Worm (Caenorhabditis elegans) whole organism, late embryonic: Measurements from ENCODE around the gene H27A22.1.

ENCODE experiments used
- K09A11.1 ChIP-seq: sonication (generic microtip); optimal IDR thresholded peaks from 2 replicates; lab custom pipeline; 2017; ENCODE audit warnings: antibody characterized with exemption, mild to moderate bottlenecking, missing genetic modification characterization, missing compliant biosample characterization; ENCODE audit not compliant: insufficient read depth
- Y22D7AL.16 ChIP-seq: sonication (generic microtip); optimal IDR thresholded peaks from 2 replicates; lab custom pipeline; 2016; ENCODE audit warnings: missing genetic modification characterization, missing compliant biosample characterization
- ceh-18 ChIP-seq: sonication (generic microtip); optimal IDR thresholded peaks from 2 replicates; lab custom pipeline; 2016; ENCODE audit warnings: missing genetic modification characterization, missing compliant biosample characterization
- dmd-4 ChIP-seq: sonication (generic microtip); optimal IDR thresholded peaks from 2 replicates; lab custom pipeline; 2016; ENCODE audit warnings: borderline replicate concordance, missing genetic modification characterization, missing compliant biosample characterization
- hlh-6 ChIP-seq: sonication (generic microtip); optimal IDR thresholded peaks from 2 replicates; lab custom pipeline; 2016; ENCODE audit warnings: missing genotype, missing genetic modification characterization, missing compliant biosample characterization
- rnt-1 ChIP-seq: sonication (generic microtip); optimal IDR thresholded peaks from 2 replicates; lab custom pipeline; 2016; ENCODE audit warnings: missing genetic modification characterization, missing compliant biosample characterization
- syd-9 ChIP-seq: sonication (generic microtip); optimal IDR thresholded peaks from 2 replicates; lab custom pipeline; 2016; ENCODE audit warnings: mild to moderate bottlenecking, missing genetic modification characterization, moderate library complexity, missing compliant biosample characterization

DNA sequence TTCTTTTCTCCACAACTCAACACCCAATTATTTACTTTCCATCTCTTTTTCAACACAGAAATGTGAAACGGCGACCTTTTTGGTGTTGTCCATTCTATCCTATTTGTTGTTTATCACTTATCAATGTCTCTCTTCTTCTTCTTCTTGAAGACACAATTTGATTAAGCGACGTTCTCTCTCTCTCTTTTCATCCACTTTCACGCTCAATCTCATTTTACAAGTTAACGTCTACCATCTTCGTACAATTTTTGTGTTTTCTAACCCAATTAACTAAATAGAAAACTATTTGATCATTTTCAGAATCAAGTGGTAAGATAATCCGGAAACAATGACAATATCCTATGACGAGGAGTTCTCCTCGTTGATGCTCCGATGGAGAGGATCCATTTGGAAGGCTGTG lies 44.7 kb upstream of the H27A22.1 start, which contains the start of gene best-14:
- TF ChIP-seq K09A11.1 (tag; lab: Kevin White, UChicago) (no peak), dmd-4 (tag; lab: Kevin White, UChicago) (no peak), syd-9 (tag; lab: Kevin White, UChicago) (no peak), rnt-1 (no peak), Y22D7AL.16 (tag; lab: Kevin White, UChicago) (no peak), ceh-18 (tag; lab: Kevin White, UChicago) (no peak), hlh-6 (tag; lab: Kevin White, UChicago) (no peak)
